Worm (Caenorhabditis elegans): ENCODE measurements around the gene Y42H9B.3.

Y42H9B.3 gene

DNA sequence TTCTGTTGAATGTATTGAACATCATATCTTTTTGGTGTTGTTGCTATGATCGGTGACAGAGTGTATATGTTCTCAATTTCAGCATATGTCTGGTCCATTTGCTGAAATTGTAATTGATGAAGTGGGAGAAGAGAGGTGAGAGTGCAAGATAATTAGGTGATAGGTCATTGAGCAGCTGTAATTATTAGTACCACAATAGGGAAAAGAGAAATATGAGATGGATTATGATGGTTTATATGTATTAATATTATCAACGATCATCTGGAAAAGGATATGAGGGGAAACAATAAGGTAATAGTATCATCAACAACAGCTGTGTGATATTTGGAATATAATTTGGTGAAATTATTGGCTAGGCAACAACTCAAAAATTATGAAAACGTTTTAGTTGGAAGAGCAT is at the start of gene Y42H9B.3:
Y42H9B.3 (minus strand) TSS at position 101 of the 400 bp plus-strand sequence.
- TF ChIP-seq W03F9.2 (tag; optimal IDR thresholded peaks at IDR 0.05) (no peak), him-1 (tag; optimal IDR thresholded peaks at IDR 0.05) (no peak), dao-5 (tag; optimal IDR thresholded peaks at IDR 0.05) (no peak)

DNA sequence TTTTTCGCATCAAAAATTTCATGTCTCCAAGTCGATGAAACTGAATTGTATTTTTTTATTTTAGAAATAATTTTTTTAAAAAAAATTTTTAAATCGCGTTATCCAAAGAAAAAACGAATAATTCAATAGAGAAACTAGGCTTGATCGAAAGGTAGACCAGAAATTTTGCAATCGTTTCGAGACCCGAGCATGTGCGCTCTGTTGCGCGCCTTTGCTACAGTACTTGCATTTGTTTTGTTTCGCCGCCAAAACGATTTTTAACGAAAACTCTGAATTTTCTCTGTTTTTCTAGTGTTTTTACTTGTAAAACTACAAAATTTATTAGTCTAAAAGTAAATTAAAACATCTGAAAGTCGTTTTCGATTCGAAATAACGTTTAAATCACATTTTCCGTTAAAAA is 49.0 kb upstream of the Y42H9B.3 start:
- TF ChIP-seq dao-5 (tag; optimal IDR thresholded peaks at IDR 0.05): no peak
- no peak for TF ChIP-seq him-1 (tag; optimal IDR thresholded peaks at IDR 0.05)
- TF ChIP-seq W03F9.2 (tag; optimal IDR thresholded peaks at IDR 0.05): no peak

DNA sequence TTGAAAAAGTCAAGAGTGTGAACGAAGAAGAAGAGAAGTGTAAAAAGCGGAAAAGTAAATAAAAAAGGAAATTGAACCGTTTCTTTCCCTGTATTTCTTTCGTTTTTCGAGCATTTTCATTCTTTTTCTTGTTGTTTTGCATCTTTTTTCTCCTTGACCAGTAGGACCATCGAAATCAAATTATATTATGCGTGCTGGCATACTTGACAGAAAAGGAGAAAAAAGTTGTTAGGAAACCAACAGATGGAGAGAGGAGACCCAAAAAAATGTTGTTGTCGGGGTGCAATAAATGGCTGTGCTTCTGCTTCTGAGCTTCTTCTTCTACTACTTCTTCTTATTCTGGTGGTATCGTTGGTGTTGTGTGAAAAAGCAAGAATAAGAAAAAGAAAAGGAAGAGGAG is 41.7 kb upstream of the Y42H9B.3 start:
- TF ChIP-seq him-1 (tag; optimal IDR thresholded peaks at IDR 0.05): no peak
- TF ChIP-seq dao-5 (tag; optimal IDR thresholded peaks at IDR 0.05): no peak
- no peak for TF ChIP-seq W03F9.2 (tag; optimal IDR thresholded peaks at IDR 0.05)

DNA sequence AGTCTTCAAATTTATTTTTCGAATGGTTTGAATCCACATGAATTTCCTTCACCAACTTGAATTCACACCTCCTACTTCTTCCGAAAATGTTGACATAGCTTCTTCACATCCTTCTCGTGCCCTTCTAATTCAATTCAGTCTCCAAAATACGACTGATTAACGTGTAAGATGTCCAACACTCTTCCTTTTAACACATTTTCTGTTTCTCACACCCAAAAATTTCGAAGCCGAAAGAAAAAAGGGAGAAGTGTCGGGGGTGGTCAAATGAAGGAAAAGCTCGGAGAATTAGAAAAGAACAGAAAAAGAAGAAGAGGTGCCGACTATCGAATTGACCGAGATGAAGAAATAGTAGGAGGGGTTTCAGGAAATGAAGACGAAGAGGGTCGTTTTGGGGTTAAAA is 40.5 kb upstream of the Y42H9B.3 start:
- TF ChIP-seq dao-5 (tag; optimal IDR thresholded peaks at IDR 0.05) (no peak), W03F9.2 (tag; optimal IDR thresholded peaks at IDR 0.05) (no peak), him-1 (tag; optimal IDR thresholded peaks at IDR 0.05) (no peak)

DNA sequence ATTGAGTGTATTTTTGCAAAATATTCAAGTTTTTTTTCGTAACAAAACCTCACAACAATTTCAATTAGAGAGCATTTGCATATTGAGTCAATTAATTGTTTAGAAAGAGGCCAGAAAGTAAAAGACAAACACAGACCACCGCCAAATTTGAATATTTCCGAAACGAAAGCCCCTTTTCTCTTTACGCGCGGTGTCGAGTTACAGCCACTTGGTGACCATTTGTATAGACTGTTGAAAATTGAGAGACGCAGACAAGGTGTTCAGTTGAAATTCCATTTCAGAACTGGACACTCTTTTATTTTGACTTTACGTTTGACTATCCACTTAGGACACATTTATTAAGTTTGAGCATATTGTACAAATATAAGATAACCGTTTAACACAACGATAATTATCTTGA is 35.9 kb upstream of the Y42H9B.3 start:
- TF ChIP-seq W03F9.2 (tag; optimal IDR thresholded peaks at IDR 0.05) (no peak), dao-5 (tag; optimal IDR thresholded peaks at IDR 0.05) (no peak), him-1 (tag; optimal IDR thresholded peaks at IDR 0.05) (no peak)

DNA sequence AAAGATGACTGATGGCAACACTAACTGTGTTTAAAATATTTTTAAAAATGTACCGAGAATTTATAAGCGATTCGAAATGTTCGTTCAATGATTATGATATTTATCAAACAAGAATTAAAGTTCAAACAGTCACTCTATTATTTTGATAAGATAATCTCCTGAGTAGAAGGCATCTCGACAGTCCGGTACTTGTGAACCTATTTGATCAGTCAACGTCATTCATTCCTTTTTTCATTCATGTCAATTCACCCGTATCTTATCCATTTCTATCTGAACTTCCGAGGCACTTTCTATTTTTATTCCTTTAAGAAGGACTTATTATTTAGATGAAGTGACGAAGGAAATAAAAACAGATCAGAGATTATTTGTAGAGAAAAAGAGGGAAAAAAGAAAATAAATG is 32.3 kb upstream of the Y42H9B.3 start, which contains the start of gene nhr-258:
nhr-258 (plus strand) TSS at position 365 of the 400 bp plus-strand sequence.
- TF ChIP-seq W03F9.2 (tag; optimal IDR thresholded peaks at IDR 0.05) (no peak), dao-5 (tag; optimal IDR thresholded peaks at IDR 0.05) (no peak), him-1 (tag; optimal IDR thresholded peaks at IDR 0.05) (no peak)

DNA sequence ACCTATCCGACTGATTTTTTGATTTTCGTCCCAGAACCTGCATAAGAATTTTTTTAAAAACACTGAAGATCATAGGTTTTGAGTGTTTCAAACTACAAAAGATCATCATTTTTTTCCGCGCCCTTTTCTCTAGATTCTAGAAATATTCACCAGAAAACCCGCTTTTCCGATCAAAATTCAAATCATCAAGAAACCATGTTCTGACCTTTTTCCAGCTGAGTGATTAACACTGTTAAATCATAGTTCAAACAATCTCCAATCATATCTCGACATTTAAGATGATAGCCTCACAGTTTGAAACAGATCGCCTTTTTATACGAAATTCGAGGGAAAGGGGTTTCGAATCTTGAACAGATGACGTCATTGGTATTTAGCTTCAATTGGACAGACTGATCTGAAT is 31.5 kb upstream of the Y42H9B.3 start:
- TF ChIP-seq W03F9.2 (tag; optimal IDR thresholded peaks at IDR 0.05) (no peak), dao-5 (tag; optimal IDR thresholded peaks at IDR 0.05) (no peak), him-1 (tag; optimal IDR thresholded peaks at IDR 0.05) (no peak)

DNA sequence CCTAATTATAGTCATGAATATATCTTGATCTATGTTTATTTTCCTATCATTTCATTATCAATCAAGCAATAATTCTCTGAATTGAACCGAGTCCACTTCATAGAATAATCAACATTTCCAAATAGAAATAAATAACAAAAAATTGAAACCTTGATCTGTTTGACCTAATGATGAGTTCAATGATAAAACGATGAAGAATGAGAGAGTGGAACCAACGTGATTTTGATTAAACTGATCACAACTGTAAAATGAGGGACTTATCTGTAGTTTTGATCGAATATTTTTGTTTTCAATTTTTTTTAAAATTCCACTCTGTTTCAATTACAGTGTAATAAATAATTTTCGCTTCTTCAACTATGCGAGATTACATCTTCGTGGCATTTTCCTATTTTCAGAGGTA is 30.7 kb upstream of the Y42H9B.3 start:
- TF ChIP-seq him-1 (tag; optimal IDR thresholded peaks at IDR 0.05) (no peak), dao-5 (tag; optimal IDR thresholded peaks at IDR 0.05) (no peak), W03F9.2 (tag; optimal IDR thresholded peaks at IDR 0.05) (no peak)

DNA sequence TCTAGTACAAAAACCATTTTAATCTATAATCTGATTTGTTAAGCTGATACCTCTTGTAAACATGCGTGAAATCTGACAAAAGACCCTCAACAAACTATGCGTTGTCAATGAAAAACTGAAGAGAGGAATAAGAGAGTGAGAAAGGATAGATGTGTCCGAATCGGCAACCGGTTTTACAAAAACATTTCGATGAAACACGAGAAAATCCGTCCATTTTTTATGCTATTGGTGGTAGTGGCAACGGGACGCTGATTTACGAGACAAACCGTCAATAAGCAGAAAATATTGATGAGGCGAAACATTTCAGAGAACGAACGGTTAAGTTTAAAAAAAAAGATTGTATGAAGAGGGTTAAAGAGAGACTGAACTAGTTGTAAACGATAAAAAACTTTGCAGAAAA is 29.8 kb upstream of the Y42H9B.3 start:
- TF ChIP-seq him-1 (tag; optimal IDR thresholded peaks at IDR 0.05): no peak
- no peak for TF ChIP-seq dao-5 (tag; optimal IDR thresholded peaks at IDR 0.05)
- no peak for TF ChIP-seq W03F9.2 (tag; optimal IDR thresholded peaks at IDR 0.05)

DNA sequence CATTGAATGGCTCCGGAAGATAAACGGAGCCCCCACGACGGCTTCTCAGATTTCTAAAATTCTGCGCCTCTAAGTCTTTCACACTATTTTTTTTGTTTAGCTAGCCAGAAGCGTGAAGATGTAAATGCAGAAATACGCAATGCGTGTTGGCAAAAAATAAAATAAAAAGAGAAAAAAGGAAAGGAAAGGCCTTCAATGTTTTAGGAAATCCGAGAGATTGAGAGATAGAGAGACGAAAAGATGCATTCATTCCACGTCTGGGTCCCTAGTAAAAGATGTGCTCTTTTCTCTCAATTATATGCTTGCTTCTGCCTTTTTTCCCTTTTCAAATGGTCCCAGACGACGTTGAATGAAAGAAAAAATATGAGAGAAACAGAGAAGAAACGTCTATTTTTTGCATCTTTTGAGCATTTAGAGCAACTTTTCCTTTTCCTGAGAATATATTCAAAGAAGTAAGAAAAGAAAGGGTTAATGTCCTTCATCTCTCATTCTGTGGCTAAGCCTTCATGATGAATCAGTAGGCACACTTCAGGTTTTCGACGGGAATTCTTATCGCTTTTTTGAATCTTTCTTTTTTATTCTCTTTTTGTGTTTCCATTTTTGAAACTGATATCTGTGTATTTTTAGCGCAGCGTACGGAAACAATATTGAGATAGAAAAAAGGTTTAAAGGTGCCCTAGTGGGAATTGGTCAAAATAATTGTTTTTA is 28.5 kb upstream of the Y42H9B.3 start:
- TF ChIP-seq him-1 (tag; optimal IDR thresholded peaks at IDR 0.05) (peak; percentile 21), W03F9.2 (tag; optimal IDR thresholded peaks at IDR 0.05) (no peak), dao-5 (tag; optimal IDR thresholded peaks at IDR 0.05) (no peak)

DNA sequence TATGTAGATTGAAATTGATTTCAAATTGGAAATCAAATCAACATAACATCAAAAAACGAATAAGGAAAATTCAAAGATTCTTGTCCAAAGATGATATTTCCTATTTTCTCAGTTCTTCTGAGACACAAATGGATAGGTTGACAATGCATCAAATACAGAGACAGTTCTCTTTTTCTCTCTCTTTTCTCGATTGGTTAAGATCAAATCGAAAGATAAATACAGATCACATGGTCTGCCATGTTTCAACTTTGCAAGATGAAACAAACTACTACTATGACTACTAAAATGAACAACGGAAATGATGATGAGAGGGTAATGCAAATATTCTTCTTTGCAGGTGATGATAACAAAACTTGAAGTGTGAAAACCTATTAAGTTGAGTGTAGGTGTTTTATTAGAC is 24.3 kb upstream of the Y42H9B.3 start:
- no peak for TF ChIP-seq him-1 (tag; optimal IDR thresholded peaks at IDR 0.05)

DNA sequence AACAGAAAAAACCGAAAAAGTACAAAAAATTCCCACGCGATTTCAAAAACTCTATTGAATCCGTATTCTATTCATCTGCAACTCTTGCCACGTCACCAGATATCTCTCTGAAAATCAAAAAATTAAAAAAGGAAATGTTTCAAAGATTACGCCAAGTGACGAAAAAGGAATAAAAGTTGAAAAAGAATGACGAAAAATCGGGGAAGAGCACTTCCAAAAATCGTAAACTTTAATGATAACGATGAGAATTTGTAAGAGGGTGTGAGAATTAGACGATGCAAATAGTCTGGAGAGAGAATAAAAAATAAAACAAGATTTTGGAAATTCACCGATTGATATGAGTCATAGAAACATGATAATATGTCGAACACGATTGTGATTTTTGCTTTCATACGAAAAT is 22.0 kb upstream of the Y42H9B.3 start:
- TF ChIP-seq him-1 (tag; optimal IDR thresholded peaks at IDR 0.05) (no peak), W03F9.2 (tag; optimal IDR thresholded peaks at IDR 0.05) (no peak), dao-5 (tag; optimal IDR thresholded peaks at IDR 0.05) (no peak)

DNA sequence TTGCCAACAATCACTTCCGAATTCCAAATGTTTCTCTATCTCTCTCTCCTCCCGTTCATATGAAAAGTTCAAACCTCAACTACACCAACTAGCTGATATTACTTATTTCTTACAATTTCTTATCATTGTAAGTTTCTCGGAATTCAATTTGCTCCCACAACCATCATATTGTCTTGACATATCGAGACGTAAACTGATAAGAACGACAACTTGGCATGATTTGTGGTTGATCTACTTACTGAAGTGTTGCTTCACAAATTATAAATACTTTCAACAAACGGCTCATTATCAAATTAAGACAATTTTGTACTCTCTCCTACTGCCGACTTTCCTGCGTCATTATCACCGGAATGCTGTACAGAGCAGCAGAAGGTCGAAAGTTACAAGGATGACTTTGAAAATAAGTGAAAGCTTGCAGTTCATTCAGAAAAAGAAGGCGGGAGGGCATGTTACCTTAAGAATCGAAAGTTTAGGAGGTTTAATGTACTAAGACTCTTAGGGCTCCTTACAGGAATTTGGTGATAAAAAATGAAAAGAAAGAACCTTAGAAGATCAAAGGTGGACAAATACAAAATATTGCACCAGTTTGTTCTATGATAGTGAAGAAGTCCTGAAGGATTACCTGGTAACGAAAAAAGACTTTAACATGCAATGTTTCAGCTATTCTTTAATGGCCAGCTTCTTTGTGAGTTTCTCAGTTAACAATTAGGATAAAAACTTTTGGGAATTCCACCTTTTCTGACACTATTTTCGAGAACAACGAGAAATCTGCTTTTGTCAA is 20.1 kb upstream of the Y42H9B.3 start:
- TF ChIP-seq dao-5 (tag; optimal IDR thresholded peaks at IDR 0.05): no peak
- no peak for TF ChIP-seq him-1 (tag; optimal IDR thresholded peaks at IDR 0.05)
- no peak for TF ChIP-seq W03F9.2 (tag; optimal IDR thresholded peaks at IDR 0.05)

DNA sequence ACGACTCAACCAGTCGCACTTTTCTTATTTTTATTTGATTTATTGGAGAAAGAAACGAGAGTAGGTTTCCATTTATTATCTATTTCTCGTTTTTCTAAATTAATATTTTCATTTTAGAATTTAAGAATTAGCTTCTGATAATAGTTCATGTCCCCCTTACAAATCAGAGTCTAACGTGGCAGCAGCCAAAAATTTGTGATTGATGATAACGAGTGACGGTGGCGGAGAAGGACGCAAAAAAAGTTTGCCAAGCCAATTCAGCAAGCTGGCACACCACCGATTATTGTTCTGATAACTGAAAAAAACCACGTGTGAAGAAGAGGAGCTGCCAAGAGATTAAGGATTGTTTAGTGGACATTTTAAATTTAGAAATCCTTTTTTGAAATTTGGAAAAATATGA is 17.9 kb upstream of the Y42H9B.3 start:
- TF ChIP-seq dao-5 (tag; optimal IDR thresholded peaks at IDR 0.05) (no peak), him-1 (tag; optimal IDR thresholded peaks at IDR 0.05) (no peak), W03F9.2 (tag; optimal IDR thresholded peaks at IDR 0.05) (no peak)
